Fruit fly (Drosophila melanogaster) whole organism, embryonic: ENCODE data around the gene CG10435.

ENCODE experiments used
- Awh ChIP-seq: fragments of 200-800 bp; sonication (Bioruptor generic); IDR thresholded peaks from 2 replicates; pipeline ENCODE4, ENCODE4 v1.3.6; 2022; ENCODE audit warnings: missing biosample characterization, missing genetic modification characterization
- CG10267 ChIP-seq: fragments of 200-800 bp; sonication (Bioruptor generic); optimal IDR thresholded peaks from 2 replicates; lab custom pipeline; 2018; ENCODE audit warnings: missing biosample characterization, mild to moderate bottlenecking, missing genetic modification characterization, moderate library complexity
- CG10543 ChIP-seq: fragments of 200-800 bp; sonication (Bioruptor generic); optimal IDR thresholded peaks from 3 replicates; lab custom pipeline; 2017; ENCODE audit warnings: missing biosample characterization, mild to moderate bottlenecking, missing genetic modification characterization, moderate library complexity
- CG11560 ChIP-seq: fragments of 200-800 bp; sonication (Bioruptor generic); IDR thresholded peaks from 3 replicates; pipeline ENCODE4 v1.3.6; 2022; ENCODE audit warnings: missing biosample characterization, missing genetic modification characterization
- CG12769 ChIP-seq: fragments of 200-800 bp; sonication (Bioruptor generic); optimal IDR thresholded peaks from 2 replicates; lab custom pipeline; 2019; ENCODE audit warnings: missing biosample characterization, mild to moderate bottlenecking, missing genetic modification characterization, moderate library complexity
- CG14667 ChIP-seq: fragments of 200-800 bp; sonication (Bioruptor generic); IDR thresholded peaks from 2 replicates; pipeline ENCODE4 v1.3.6; 2022; ENCODE audit warnings: missing biosample characterization, missing genetic modification characterization
- CG16779 ChIP-seq: fragments of 200-800 bp; sonication (Bioruptor generic); IDR thresholded peaks from 2 replicates; pipeline ENCODE4 v1.3.6; 2022; ENCODE audit warnings: missing biosample characterization, missing genetic modification characterization
- CG18764 ChIP-seq: fragments of 200-800 bp; sonication (Bioruptor generic); optimal IDR thresholded peaks from 3 replicates; lab custom pipeline; 2016; ENCODE audit warnings: missing biosample characterization, missing genetic modification characterization
- CG2129 ChIP-seq: fragments of 200-800 bp; sonication (Bioruptor generic); IDR thresholded peaks from 2 replicates; pipeline ENCODE4 v1.3.6; 2022; ENCODE audit warnings: missing biosample characterization, missing genetic modification characterization; ENCODE audit not compliant: partially characterized antibody
- CG2889 ChIP-seq: fragments of 200-800 bp; sonication (Bioruptor generic); IDR thresholded peaks from 3 replicates; pipeline ENCODE4 v1.3.6; 2022; ENCODE audit warnings: missing biosample characterization, missing genetic modification characterization
- CG30020 ChIP-seq: fragments of 200-800 bp; optimal IDR thresholded peaks from 2 replicates; lab custom pipeline; 2019; ENCODE audit warnings: missing biosample characterization, mild to moderate bottlenecking, missing genetic modification characterization, moderate library complexity
- CG4820 ChIP-seq: fragments of 200-800 bp; sonication (Bioruptor generic); optimal IDR thresholded peaks from 3 replicates; lab custom pipeline; 2016; ENCODE audit warnings: missing biosample characterization, missing genetic modification characterization
- CG6813 ChIP-seq: fragments of 200-800 bp; sonication (Bioruptor generic); optimal IDR thresholded peaks from 2 replicates; lab custom pipeline; 2017; ENCODE audit warnings: missing biosample characterization, missing genetic modification characterization, mild to moderate bottlenecking, moderate library complexity, missing genetic modification reagents
- CG7786 ChIP-seq: fragments of 200-800 bp; sonication (Bioruptor generic); optimal IDR thresholded peaks from 2 replicates; lab custom pipeline; 2016; ENCODE audit warnings: missing biosample characterization, missing genetic modification characterization
- CG7987 ChIP-seq: fragments of 200-800 bp; sonication (Bioruptor generic); optimal IDR thresholded peaks from 2 replicates; lab custom pipeline; 2018; ENCODE audit warnings: missing biosample characterization, mild to moderate bottlenecking, missing genetic modification characterization, moderate library complexity
- CG8359 ChIP-seq: fragments of 200-800 bp; sonication (Bioruptor generic); optimal IDR thresholded peaks from 2 replicates; lab custom pipeline; 2017; ENCODE audit warnings: missing biosample characterization, mild to moderate bottlenecking, missing genetic modification characterization, borderline replicate concordance
- CG9817 ChIP-seq: fragments of 200-800 bp; sonication (Bioruptor generic); optimal IDR thresholded peaks from 2 replicates; lab custom pipeline; 2018; ENCODE audit warnings: missing biosample characterization, mild to moderate bottlenecking, missing genetic modification characterization, moderate library complexity
- CHES-1-like ChIP-seq: fragments of 200-800 bp; sonication (Bioruptor generic); optimal IDR thresholded peaks from 2 replicates; lab custom pipeline; 2016; ENCODE audit warnings: missing biosample characterization, missing genetic modification characterization
- Hr51 ChIP-seq, 2 experiments: fragments of 200-800 bp; sonication (Bioruptor generic); optimal IDR thresholded peaks; 2 replicates in 1 of 2; 3 replicates in 1 of 2; lab custom pipeline; 2016 to 2018; ENCODE audit warnings: missing biosample characterization in 2 of 2, missing genetic modification characterization in 2 of 2, mild to moderate bottlenecking in 1 of 2, moderate library complexity in 1 of 2
- Hr78 ChIP-seq, 2 experiments: fragments of 200-800 bp in 1 of 2; fragments of >200 bp in 1 of 2; sonication (Bioruptor generic) in 1 of 2; optimal IDR thresholded peaks; 2 replicates each; lab custom pipeline; 2017 to 2019; ENCODE audit warnings: missing biosample characterization in 2 of 2, missing genetic modification characterization in 2 of 2, mild to moderate bottlenecking in 1 of 2, moderate library complexity in 1 of 2
- NFAT ChIP-seq: fragments of 200-800 bp; sonication (Bioruptor generic); IDR thresholded peaks from 2 replicates; pipeline ENCODE4 v1.3.6; 2022; ENCODE audit warnings: missing biosample characterization, missing genetic modification characterization
- Pdp1 ChIP-seq, 2 experiments: fragments of 200-800 bp; sonication (Bioruptor generic); optimal IDR thresholded peaks; 3 replicates each; lab custom pipeline; 2016; ENCODE audit warnings: missing biosample characterization in 2 of 2, missing genetic modification characterization in 2 of 2, mild to moderate bottlenecking in 1 of 2, moderate library complexity in 1 of 2
- abd-A ChIP-seq: fragments of 200-800 bp; sonication (Bioruptor generic); optimal IDR thresholded peaks from 3 replicates; lab custom pipeline; 2019; ENCODE audit warnings: missing biosample characterization, mild to moderate bottlenecking, missing genetic modification characterization, moderate library complexity
- bcd ChIP-seq: fragments of 200-800 bp; sonication (Bioruptor generic); optimal IDR thresholded peaks from 2 replicates; lab custom pipeline; 2017; ENCODE audit warnings: missing biosample characterization, mild to moderate bottlenecking, missing genetic modification characterization
- bigmax ChIP-seq: fragments of 200-800 bp; sonication (Bioruptor generic); optimal IDR thresholded peaks from 2 replicates; lab custom pipeline; 2018; ENCODE audit warnings: missing biosample characterization, mild to moderate bottlenecking, missing genetic modification characterization
- bowl ChIP-seq: fragments of 200-800 bp; sonication (Bioruptor generic); IDR thresholded peaks from 2 replicates; pipeline ENCODE4 v1.3.6; 2022; ENCODE audit warnings: missing biosample characterization, missing genetic modification characterization
- dan ChIP-seq: fragments of 200-800 bp; sonication (Bioruptor generic); IDR thresholded peaks from 2 replicates; pipeline ENCODE4 v1.3.6; 2022; ENCODE audit warnings: missing biosample characterization, missing genetic modification characterization
- disco-r ChIP-seq: fragments of 200-800 bp; sonication (Bioruptor generic); optimal IDR thresholded peaks from 2 replicates; lab custom pipeline; 2016; ENCODE audit warnings: missing biosample characterization, missing genetic modification characterization
- ems ChIP-seq: fragments of 200-800 bp; sonication (Bioruptor generic); optimal IDR thresholded peaks from 3 replicates; lab custom pipeline; 2016; ENCODE audit warnings: missing biosample characterization, missing genetic modification characterization
- gce ChIP-seq: fragments of 200-800 bp; sonication (Bioruptor generic); IDR thresholded peaks from 3 replicates; pipeline ENCODE4 v1.3.6; 2022; ENCODE audit warnings: missing biosample characterization, missing genetic modification characterization
- gcm2 ChIP-seq: fragments of 200-800 bp; sonication (Bioruptor generic); optimal IDR thresholded peaks from 2 replicates; lab custom pipeline; 2016; ENCODE audit warnings: missing biosample characterization, missing genetic modification characterization
- gem ChIP-seq: fragments of 200-800 bp; sonication (Bioruptor generic); optimal IDR thresholded peaks from 2 replicates; lab custom pipeline; 2019; ENCODE audit warnings: missing biosample characterization, mild to moderate bottlenecking, missing genetic modification characterization, moderate library complexity
- grn ChIP-seq: fragments of 200-800 bp; sonication (Bioruptor generic); optimal IDR thresholded peaks from 3 replicates; lab custom pipeline; 2017; ENCODE audit warnings: missing biosample characterization, missing genetic modification characterization
- jumu ChIP-seq: fragments of 200-800 bp; sonication (Bioruptor generic); optimal IDR thresholded peaks from 3 replicates; lab custom pipeline; 2016; ENCODE audit warnings: missing biosample characterization, missing genetic modification characterization
- ken ChIP-seq: fragments of 200-800 bp; sonication (Bioruptor generic); IDR thresholded peaks from 3 replicates; pipeline ENCODE4 v1.3.6; 2022; ENCODE audit warnings: missing biosample characterization, missing genetic modification characterization
- odd ChIP-seq: fragments of 200-800 bp; sonication (Bioruptor generic); optimal IDR thresholded peaks from 2 replicates; lab custom pipeline; 2017; ENCODE audit warnings: missing biosample characterization, mild to moderate bottlenecking, missing genetic modification characterization
- onecut ChIP-seq: fragments of 200-800 bp; sonication (Bioruptor generic); IDR thresholded peaks from 2 replicates; pipeline ENCODE4 v1.3.6; 2022; ENCODE audit warnings: missing biosample characterization, missing genetic modification characterization
- pfk ChIP-seq: fragments of 200-800 bp; sonication (Bioruptor generic); optimal IDR thresholded peaks from 2 replicates; lab custom pipeline; 2018; ENCODE audit warnings: missing biosample characterization, mild to moderate bottlenecking, missing genetic modification characterization, moderate library complexity
- pros ChIP-seq: fragments of 200-800 bp; sonication (Bioruptor generic); optimal IDR thresholded peaks from 3 replicates; lab custom pipeline; 2019; ENCODE audit warnings: missing biosample characterization, mild to moderate bottlenecking, missing genetic modification characterization, moderate library complexity
- sob ChIP-seq: fragments of 200-800 bp; sonication (Bioruptor generic); IDR thresholded peaks from 2 replicates; pipeline ENCODE4 v1.3.6; 2022; ENCODE audit warnings: missing biosample characterization, missing genetic modification characterization
- sqz ChIP-seq: fragments of 200-800 bp; sonication (Bioruptor generic); optimal IDR thresholded peaks from 3 replicates; lab custom pipeline; 2018; ENCODE audit warnings: missing biosample characterization, mild to moderate bottlenecking, missing genetic modification characterization
- sr ChIP-seq: fragments of 200-800 bp; sonication (Bioruptor generic); IDR thresholded peaks from 3 replicates; pipeline ENCODE4 v1.3.6; 2022; ENCODE audit warnings: missing biosample characterization, missing genetic modification characterization
- ssp ChIP-seq: fragments of 200-800 bp; sonication (Bioruptor generic); IDR thresholded peaks from 2 replicates; pipeline ENCODE4 v1.3.6; 2022; ENCODE audit warnings: missing biosample characterization, missing genetic modification characterization
- tio ChIP-seq: fragments of 200-800 bp; sonication (Bioruptor generic); optimal IDR thresholded peaks from 2 replicates; lab custom pipeline; 2017; ENCODE audit warnings: missing biosample characterization, missing genetic modification characterization, inconsistent platforms
- unc-4 ChIP-seq: fragments of 200-800 bp; sonication (Bioruptor generic); IDR thresholded peaks from 2 replicates; pipeline ENCODE4 v1.3.6; 2022; ENCODE audit warnings: missing biosample characterization, missing genetic modification characterization; ENCODE audit not compliant: partially characterized antibody

CG10435 gene

dm6 chr3R:7993506-7993905 is 19.5 kb downstream of the CG10435 start (continued):
- TF ChIP-seq CG2889 (GFP tag; lab: Robert Waterston, UW) (no peak), disco-r (GFP tag; lab: Kevin White, UChicago) (no peak), CG6813 (GFP tag; lab: Kevin White, UChicago) (no peak), sr (GFP tag; lab: Robert Waterston, UW) (no peak)

- TF ChIP-seq tio (GFP tag; lab: Kevin White, UChicago), result no peak
- TF ChIP-seq CG14667 (GFP tag; lab: Robert Waterston, UW), result no peak
- TF ChIP-seq gcm2, result no peak
- TF ChIP-seq CG16779 (GFP tag; lab: Robert Waterston, UW), result no peak
- TF ChIP-seq Hr51 (GFP tag; optimal IDR thresholded peaks at IDR 0.05; lab: Kevin White, UChicago), result peak in 1 of 2 experiments; percentile 13
- peak; percentile 16 for TF ChIP-seq gem
- no peak for TF ChIP-seq CG10267 (tag; lab: Kevin White, UChicago)
- no peak for TF ChIP-seq CG18764 (GFP tag; lab: Kevin White, UChicago)
These were observed 20.9 kb downstream of the CG10435 start for dm6 chr3R:7992100-7992499.

- TF ChIP-seq CG8359 (GFP tag; lab: Kevin White, UChicago) (peak; percentile 99), CHES-1-like (GFP tag; lab: Kevin White, UChicago) (no peak), pfk (GFP tag; lab: Kevin White, UChicago) (no peak), jumu (GFP tag; lab: Kevin White, UChicago) (no peak), NFAT (GFP tag; lab: Robert Waterston, UW) (no peak), ssp (no peak), unc-4 (no peak), sob (GFP tag; lab: Robert Waterston, UW) (no peak), ken (GFP tag; lab: Robert Waterston, UW) (0 out of 3 replicates have a peak, but pooled peaks have one; percentile 47), ems (GFP tag; lab: Kevin White, UChicago) (no peak), bowl (GFP tag; lab: Robert Waterston, UW) (no peak)
These were observed 21.6 kb downstream of the CG10435 start for dm6 chr3R:7991446-7991845.

- TF ChIP-seq grn (peak; percentile 18), gce (no peak), CG10543 (GFP tag; lab: Kevin White, UChicago) (peak; percentile 6), Pdp1 (GFP tag; optimal IDR thresholded peaks at IDR 0.05; lab: Kevin White, UChicago) (peak in 1 of 2 experiments; percentile 45), onecut (GFP tag; lab: Robert Waterston, UW) (peak; percentile 49; the same call in 1 of the 2 replicates), dan (GFP tag; lab: Robert Waterston, UW) (no peak), odd (GFP tag; lab: Kevin White, UChicago) (no peak), CG12769 (tag; lab: Kevin White, UChicago) (peak; percentile 73), bigmax (GFP tag; lab: Kevin White, UChicago) (no peak), CG4820 (no peak), abd-A (tag; lab: Kevin White, UChicago) (peak; percentile 64), pros (GFP tag; lab: Kevin White, UChicago) (peak; percentile 67), CG7987 (GFP tag; lab: Kevin White, UChicago) (no peak), bcd (GFP tag; lab: Kevin White, UChicago) (no peak), sqz (GFP tag; lab: Kevin White, UChicago) (peak; percentile 41), CG11560 (tag; lab: Robert Waterston, UW) (no peak), CG7786 (GFP tag; lab: Kevin White, UChicago) (no peak), CG30020 (tag; lab: Kevin White, UChicago) (no peak), Awh (GFP tag; lab: Robert Waterston, UW) (peak; percentile 81), pfk (GFP tag; lab: Kevin White, UChicago) (no peak), CG2129 (GFP tag; lab: Robert Waterston, UW) (no peak), CG9817 (no peak), unc-4 (no peak), Hr78 (GFP tag; optimal IDR thresholded peaks at IDR 0.05; lab: Kevin White, UChicago) (peak in 1 of 2 experiments; percentile 50)
These were observed 22.1 kb downstream of the CG10435 start for dm6 chr3R:7990799-7991423.
